Fruit fly (Drosophila melanogaster) whole organism, embryonic: ENCODE measurements around the gene alpha-Est9.

ENCODE experiments used
- CG10431 ChIP-seq: fragments of 200-800 bp; sonication (Bioruptor generic); optimal IDR thresholded peaks from 3 replicates; lab custom pipeline; 2018; ENCODE audit warnings: missing biosample characterization, mild to moderate bottlenecking, missing genetic modification characterization
- CG11247 ChIP-seq: fragments of 200-800 bp; sonication (Bioruptor generic); IDR thresholded peaks from 2 replicates; pipeline ENCODE4 v1.3.6; 2022; ENCODE audit warnings: missing biosample characterization, missing genetic modification characterization
- CG11456 ChIP-seq: fragments of 200-800 bp; sonication (Bioruptor generic); IDR thresholded peaks from 3 replicates; pipeline ENCODE4 v1.3.6; 2022; ENCODE audit warnings: missing biosample characterization, missing genetic modification characterization
- CG12299 ChIP-seq: fragments of 200-800 bp; sonication (Bioruptor generic); optimal IDR thresholded peaks from 2 replicates; lab custom pipeline; 2018; ENCODE audit warnings: missing biosample characterization, mild to moderate bottlenecking, missing genetic modification characterization
- CG1233 ChIP-seq: fragments of 200-800 bp; sonication (Bioruptor generic); optimal IDR thresholded peaks from 4 replicates; lab custom pipeline; 2018; ENCODE audit warnings: missing biosample characterization, mild to moderate bottlenecking, missing genetic modification characterization
- CG12769 ChIP-seq: fragments of 200-800 bp; sonication (Bioruptor generic); optimal IDR thresholded peaks from 2 replicates; lab custom pipeline; 2019; ENCODE audit warnings: missing biosample characterization, mild to moderate bottlenecking, missing genetic modification characterization, moderate library complexity
- CG14860 ChIP-seq: fragments of 200-800 bp; sonication (Bioruptor generic); IDR thresholded peaks from 3 replicates; pipeline ENCODE4 v1.3.6; 2022; ENCODE audit warnings: missing biosample characterization, missing genetic modification characterization; ENCODE audit not compliant: partially characterized antibody
- CG14965 ChIP-seq: fragments of 200-800 bp; sonication (Bioruptor generic); optimal IDR thresholded peaks from 2 replicates; lab custom pipeline; 2016; ENCODE audit warnings: missing biosample characterization, missing genetic modification characterization, borderline replicate concordance
- CG1603 ChIP-seq: fragments of 200-800 bp; sonication (Bioruptor generic); optimal IDR thresholded peaks from 2 replicates; lab custom pipeline; 2019; ENCODE audit warnings: missing biosample characterization, mild to moderate bottlenecking, missing genetic modification characterization, moderate library complexity
- CG1647 ChIP-seq: fragments of 200-800 bp; sonication (Bioruptor generic); optimal IDR thresholded peaks from 3 replicates; lab custom pipeline; 2016; ENCODE audit warnings: missing biosample characterization, missing genetic modification characterization
- CG16813 ChIP-seq: fragments of 200-800 bp; sonication (Bioruptor generic); IDR thresholded peaks from 3 replicates; pipeline ENCODE4 v1.3.6; 2022; ENCODE audit warnings: missing biosample characterization, missing genetic modification characterization; ENCODE audit not compliant: partially characterized antibody
- CG17359 ChIP-seq: fragments of 200-800 bp; sonication (Bioruptor generic); optimal IDR thresholded peaks from 3 replicates; lab custom pipeline; 2018; ENCODE audit warnings: missing biosample characterization, mild to moderate bottlenecking, missing genetic modification characterization, moderate library complexity
- CG2202 ChIP-seq: fragments of 200-800 bp; sonication (Bioruptor generic); optimal IDR thresholded peaks from 2 replicates; lab custom pipeline; 2018; ENCODE audit warnings: missing biosample characterization, mild to moderate bottlenecking, missing genetic modification characterization
- CG31388 ChIP-seq: fragments of 200-800 bp; sonication (Bioruptor generic); optimal IDR thresholded peaks from 2 replicates; lab custom pipeline; 2016; ENCODE audit warnings: missing biosample characterization, missing genetic modification characterization
- CG43689 ChIP-seq: fragments of 200-800 bp; sonication (Bioruptor generic); IDR thresholded peaks from 2 replicates; pipeline ENCODE4 v1.3.6; 2022; ENCODE audit warnings: missing biosample characterization, missing genetic modification characterization
- CG7372 ChIP-seq: fragments of 200-800 bp; sonication (Bioruptor generic); IDR thresholded peaks from 2 replicates; pipeline ENCODE4 v1.3.6; 2022; ENCODE audit warnings: missing biosample characterization, missing genetic modification characterization
- CG7786 ChIP-seq: fragments of 200-800 bp; sonication (Bioruptor generic); optimal IDR thresholded peaks from 2 replicates; lab custom pipeline; 2016; ENCODE audit warnings: missing biosample characterization, missing genetic modification characterization
- CoRest ChIP-seq: fragments of 200-800 bp; sonication (Bioruptor generic); optimal IDR thresholded peaks from 3 replicates; lab custom pipeline; 2018; ENCODE audit warnings: missing biosample characterization, mild to moderate bottlenecking, missing genetic modification characterization, moderate library complexity
- D ChIP-seq, 2 experiments: fragments of 200-800 bp in 1 of 2; fragments of >200 bp in 1 of 2; sonication (Bioruptor generic) in 1 of 2; optimal IDR thresholded peaks; 2 replicates in 1 of 2; 3 replicates in 1 of 2; lab custom pipeline; 2017; ENCODE audit warnings: mild to moderate bottlenecking in 1 of 2, missing biosample characterization in 1 of 2, missing genetic modification characterization in 1 of 2, missing genetic modification reagents in 1 of 2
- Dp ChIP-seq: fragments of 200-800 bp; sonication (Bioruptor generic); optimal IDR thresholded peaks from 2 replicates; lab custom pipeline; 2018; ENCODE audit warnings: missing biosample characterization, mild to moderate bottlenecking, missing genetic modification characterization, moderate library complexity
- Dref ChIP-seq: fragments of 200-800 bp; sonication (Bioruptor generic); IDR thresholded peaks from 2 replicates; pipeline ENCODE4 v1.3.6; 2022; ENCODE audit warnings: missing biosample characterization, missing genetic modification characterization
- Elba2 ChIP-seq: fragments of 200-800 bp; sonication (Bioruptor generic); optimal IDR thresholded peaks from 3 replicates; lab custom pipeline; 2016; ENCODE audit warnings: missing biosample characterization, missing genetic modification characterization
- Gsc ChIP-seq: fragments of 200-800 bp; sonication (Bioruptor generic); IDR thresholded peaks from 2 replicates; pipeline ENCODE4 v1.3.6; 2022; ENCODE audit warnings: missing biosample characterization, missing genetic modification characterization
- Mrtf ChIP-seq: fragments of 200-800 bp; sonication (Bioruptor generic); IDR thresholded peaks from 3 replicates; pipeline ENCODE4 v1.3.6; 2022; ENCODE audit warnings: missing biosample characterization, missing genetic modification characterization
- Poxn ChIP-seq: fragments of 200-800 bp; sonication (Bioruptor generic); IDR thresholded peaks from 2 replicates; pipeline ENCODE4 v1.3.6; 2022; ENCODE audit warnings: missing biosample characterization, missing genetic modification characterization
- Sox100B ChIP-seq: fragments of 200-800 bp; sonication (Bioruptor generic); optimal IDR thresholded peaks from 3 replicates; lab custom pipeline; 2018; ENCODE audit warnings: missing biosample characterization, mild to moderate bottlenecking, missing genetic modification characterization
- Usf ChIP-seq: fragments of 200-800 bp; sonication (Bioruptor generic); optimal IDR thresholded peaks from 2 replicates; lab custom pipeline; 2017; ENCODE audit warnings: missing genotype, missing biosample characterization, missing genetic modification characterization
- ash1 ChIP-seq: fragments of 200-800 bp; sonication (Bioruptor generic); optimal IDR thresholded peaks from 2 replicates; lab custom pipeline; 2018; ENCODE audit warnings: missing biosample characterization, mild to moderate bottlenecking, missing genetic modification characterization
- bcd ChIP-seq: fragments of 200-800 bp; sonication (Bioruptor generic); optimal IDR thresholded peaks from 2 replicates; lab custom pipeline; 2017; ENCODE audit warnings: missing biosample characterization, mild to moderate bottlenecking, missing genetic modification characterization
- chif ChIP-seq, 2 experiments: fragments of 200-800 bp; sonication (Bioruptor generic); optimal IDR thresholded peaks; 3 replicates each; lab custom pipeline; 2016; ENCODE audit warnings: missing biosample characterization in 2 of 2, missing genetic modification characterization in 2 of 2
- crc ChIP-seq: fragments of 200-800 bp; sonication (Bioruptor generic); optimal IDR thresholded peaks from 2 replicates; lab custom pipeline; 2016; ENCODE audit warnings: missing biosample characterization, missing genetic modification characterization
- crol ChIP-seq: fragments of 200-800 bp; sonication (Bioruptor generic); IDR thresholded peaks from 2 replicates; pipeline ENCODE4 v1.3.6; 2022; ENCODE audit warnings: missing biosample characterization, missing genetic modification characterization
- en ChIP-seq: fragments of 200-800 bp; sonication (Bioruptor generic); optimal IDR thresholded peaks from 2 replicates; lab custom pipeline; 2016; ENCODE audit warnings: missing biosample characterization, missing genetic modification characterization
- eve ChIP-seq, 2 experiments: fragments of >200 bp; optimal IDR thresholded peaks; 2 replicates each; lab custom pipeline; 2017; ENCODE audit warnings: missing biosample characterization in 2 of 2, missing genetic modification characterization in 2 of 2
- exex ChIP-seq: fragments of 200-800 bp; sonication (Bioruptor generic); optimal IDR thresholded peaks from 4 replicates; lab custom pipeline; 2018; ENCODE audit warnings: missing biosample characterization, mild to moderate bottlenecking, missing genetic modification characterization, moderate library complexity
- fd102C ChIP-seq: fragments of 200-800 bp; sonication (Bioruptor generic); optimal IDR thresholded peaks from 2 replicates; lab custom pipeline; 2018; ENCODE audit warnings: missing biosample characterization, mild to moderate bottlenecking, missing genetic modification characterization, moderate library complexity
- fu2 ChIP-seq: fragments of 200-800 bp; sonication (Bioruptor generic); optimal IDR thresholded peaks from 2 replicates; lab custom pipeline; 2016; ENCODE audit warnings: missing biosample characterization, missing genetic modification characterization
- gem ChIP-seq: fragments of 200-800 bp; sonication (Bioruptor generic); optimal IDR thresholded peaks from 2 replicates; lab custom pipeline; 2019; ENCODE audit warnings: missing biosample characterization, mild to moderate bottlenecking, missing genetic modification characterization, moderate library complexity
- ken ChIP-seq: fragments of 200-800 bp; sonication (Bioruptor generic); IDR thresholded peaks from 3 replicates; pipeline ENCODE4 v1.3.6; 2022; ENCODE audit warnings: missing biosample characterization, missing genetic modification characterization
- nmo ChIP-seq: fragments of 200-800 bp; sonication (Bioruptor generic); optimal IDR thresholded peaks from 2 replicates; lab custom pipeline; 2018; ENCODE audit warnings: missing biosample characterization, mild to moderate bottlenecking, missing genetic modification characterization, moderate library complexity
- odd ChIP-seq: fragments of 200-800 bp; sonication (Bioruptor generic); optimal IDR thresholded peaks from 2 replicates; lab custom pipeline; 2017; ENCODE audit warnings: missing biosample characterization, mild to moderate bottlenecking, missing genetic modification characterization
- p53 ChIP-seq: fragments of 200-800 bp; sonication (Bioruptor generic); optimal IDR thresholded peaks from 2 replicates; lab custom pipeline; 2016; ENCODE audit warnings: missing biosample characterization, missing genetic modification characterization
- phol ChIP-seq: fragments of 200-800 bp; sonication (Bioruptor generic); optimal IDR thresholded peaks from 3 replicates; lab custom pipeline; 2018; ENCODE audit warnings: missing biosample characterization, mild to moderate bottlenecking, missing genetic modification characterization, moderate library complexity
- pnt ChIP-seq: fragments of 200-800 bp; sonication (Bioruptor generic); optimal IDR thresholded peaks from 3 replicates; lab custom pipeline; 2016; ENCODE audit warnings: missing biosample characterization, missing genetic modification characterization
- prd ChIP-seq, 3 experiments: fragments of >200 bp in 2 of 3; fragments of 200-800 bp in 1 of 3; sonication (Bioruptor generic) in 1 of 3; optimal IDR thresholded peaks in 2 of 3; IDR thresholded peaks in 1 of 3; 2 replicates in 2 of 3; 3 replicates in 1 of 3; pipeline versions ENCODE4 v1.3.6 to Lab custom; 2017 to 2022; ENCODE audit warnings: missing biosample characterization in 1 of 3, missing genetic modification characterization in 1 of 3
- pum ChIP-seq: fragments of 200-800 bp; sonication (Bioruptor generic); optimal IDR thresholded peaks from 2 replicates; lab custom pipeline; 2016; ENCODE audit warnings: missing biosample characterization, missing genetic modification characterization
- row ChIP-seq: fragments of 200-800 bp; sonication (Bioruptor generic); IDR thresholded peaks from 3 replicates; pipeline ENCODE4 v1.3.6; 2022; ENCODE audit warnings: missing biosample characterization, missing genetic modification characterization
- stwl ChIP-seq: fragments of 200-800 bp; sonication (Bioruptor generic); optimal IDR thresholded peaks from 3 replicates; lab custom pipeline; 2018; ENCODE audit warnings: missing biosample characterization, mild to moderate bottlenecking, missing genetic modification characterization, moderate library complexity
- vfl ChIP-seq: fragments of 200-800 bp; sonication (Bioruptor generic); optimal IDR thresholded peaks from 2 replicates; lab custom pipeline; 2016; ENCODE audit warnings: missing biosample characterization, missing genetic modification characterization

Gene alpha-Est9

DNA sequence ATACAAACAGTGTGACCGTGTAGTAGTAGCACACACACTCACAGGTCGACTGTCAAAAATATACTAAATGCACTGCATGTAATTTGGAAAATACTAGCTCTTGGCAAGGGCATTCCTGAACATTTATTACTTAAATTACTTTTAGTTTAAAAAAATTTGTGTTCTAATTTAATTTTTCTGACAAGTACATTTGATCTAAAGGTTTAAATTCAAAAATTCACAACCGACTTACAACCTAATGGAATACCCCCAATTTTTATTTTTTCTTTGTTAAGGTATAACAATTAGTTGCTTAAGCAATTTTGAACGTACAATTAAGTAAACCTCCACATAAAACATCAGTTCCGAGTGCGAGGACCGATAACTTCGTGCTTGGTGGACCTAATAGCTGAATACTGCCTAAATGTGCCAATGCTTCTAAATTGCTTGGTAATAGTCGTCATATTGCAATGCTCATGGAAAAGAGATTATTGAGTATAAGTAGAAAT lies 31.1 kb downstream of the alpha-Est9 start, which contains the start of gene CG1142 (continued):
- TF ChIP-seq CG16813 (GFP tag; lab: Robert Waterston, UW) (no peak), CG7372 (GFP tag; lab: Robert Waterston, UW) (peak; percentile 98), prd (optimal IDR thresholded peaks at IDR 0.05; lab: Kevin White, UChicago) (no peak), prd (GFP tag; IDR thresholded peaks at IDR 0.05; lab: Robert Waterston, UW) (peak; percentile 99), CG11247 (GFP tag; lab: Robert Waterston, UW) (peak; percentile 98), eve (GFP tag; optimal IDR thresholded peaks at IDR 0.05; lab: Kevin White, UChicago) (peak; percentile 47 to 97), row (GFP tag; lab: Robert Waterston, UW) (peak; percentile 97), crc (peak; percentile 80), vfl (GFP tag; lab: Kevin White, UChicago) (peak; percentile 94), CG1647 (GFP tag; lab: Kevin White, UChicago) (peak; percentile 92), CG1603 (peak; percentile 97), fd102C (peak; percentile 97), chif (GFP tag; optimal IDR thresholded peaks at IDR 0.05; lab: Kevin White, UChicago) (peak; percentile 96 to 98), Usf (GFP tag; lab: Kevin White, UChicago) (peak; percentile 96), gem (peak; percentile 100), CG14965 (GFP tag; lab: Kevin White, UChicago) (peak; percentile 71), crol (GFP tag; lab: Robert Waterston, UW) (peak; percentile 81), D (optimal IDR thresholded peaks at IDR 0.05; lab: Kevin White, UChicago) (no peak), D (GFP tag; optimal IDR thresholded peaks at IDR 0.05; lab: Kevin White, UChicago) (peak; percentile 98), stwl (tag; lab: Kevin White, UChicago) (peak; percentile 98), Poxn (peak; percentile 92), Elba2 (GFP tag; lab: Kevin White, UChicago) (peak; percentile 96), Sox100B (GFP tag; lab: Kevin White, UChicago) (peak; percentile 98), Dref (peak; percentile 45), phol (tag; lab: Kevin White, UChicago) (peak; percentile 99), CG1233 (GFP tag; lab: Kevin White, UChicago) (peak; percentile 99), fu2 (GFP tag; lab: Kevin White, UChicago) (peak; percentile 95), CG12299 (tag; lab: Kevin White, UChicago) (peak; percentile 98), CoRest (peak; percentile 99), CG2202 (tag; lab: Kevin White, UChicago) (peak; percentile 98), pum (peak; percentile 94), CG31388 (peak; percentile 96), CG11456 (GFP tag; lab: Robert Waterston, UW) (peak; percentile 98), CG10431 (peak; percentile 95), Dp (GFP tag; lab: Kevin White, UChicago) (peak; percentile 32), nmo (GFP tag; lab: Kevin White, UChicago) (peak; percentile 99), odd (peak; percentile 95), ken (peak; percentile 98), CG7786 (GFP tag; lab: Kevin White, UChicago) (peak; percentile 96), p53 (GFP tag; lab: Kevin White, UChicago) (peak; percentile 79), Gsc (GFP tag; lab: Robert Waterston, UW) (peak; percentile 77; the same call in 1 of the 2 replicates), bcd (GFP tag; lab: Kevin White, UChicago) (peak; percentile 97), ash1 (GFP tag; lab: Kevin White, UChicago) (peak; percentile 78), CG17359 (peak; percentile 99), exex (tag; lab: Kevin White, UChicago) (peak; percentile 91), en (peak; percentile 96), CG14860 (GFP tag; lab: Robert Waterston, UW) (no peak), CG43689 (GFP tag; lab: Robert Waterston, UW) (peak; percentile 96), pnt (GFP tag; lab: Kevin White, UChicago) (peak; percentile 93), CG12769 (tag; lab: Kevin White, UChicago) (peak; percentile 98), Mrtf (peak; percentile 98)
